Fruit fly (Drosophila melanogaster) whole organism, embryonic: ENCODE measurements around the gene Inx5.
A peak's percentile ranks its signal among the peaks of the same experiment; 100 is the strongest.

ENCODE experiments used
- CG10209 ChIP-seq: fragments of 200-800 bp; sonication (Bioruptor generic); optimal IDR thresholded peaks from 3 replicates; lab custom pipeline; 2017; ENCODE audit warnings: missing biosample characterization, mild to moderate bottlenecking, missing genetic modification characterization, missing genetic modification reagents
- CG12155 ChIP-seq: fragments of 200-800 bp; sonication (Bioruptor generic); optimal IDR thresholded peaks from 3 replicates; lab custom pipeline; 2016; ENCODE audit warnings: missing biosample characterization, missing genetic modification characterization
- CG16863 ChIP-seq: fragments of 200-800 bp; sonication (Bioruptor generic); optimal IDR thresholded peaks from 3 replicates; lab custom pipeline; 2016; ENCODE audit warnings: missing biosample characterization, missing genetic modification characterization
- CG17829 ChIP-seq: fragments of 200-800 bp; optimal IDR thresholded peaks from 2 replicates; lab custom pipeline; 2019; ENCODE audit warnings: missing biosample characterization, mild to moderate bottlenecking, missing genetic modification characterization, moderate library complexity
- CG1832 ChIP-seq: fragments of 200-800 bp; sonication (Bioruptor generic); optimal IDR thresholded peaks from 2 replicates; lab custom pipeline; 2017; ENCODE audit warnings: missing biosample characterization, mild to moderate bottlenecking, missing genetic modification characterization, inconsistent platforms
- CG2678 ChIP-seq: fragments of 200-800 bp; sonication (Bioruptor generic); optimal IDR thresholded peaks from 3 replicates; lab custom pipeline; 2019; ENCODE audit warnings: missing biosample characterization, mild to moderate bottlenecking, missing genetic modification characterization, moderate library complexity
- CG2712 ChIP-seq: fragments of 200-800 bp; optimal IDR thresholded peaks from 3 replicates; lab custom pipeline; 2019; ENCODE audit warnings: missing biosample characterization, mild to moderate bottlenecking, missing genetic modification characterization, moderate library complexity
- CG30431 ChIP-seq: fragments of 200-800 bp; sonication (Bioruptor generic); optimal IDR thresholded peaks from 2 replicates; lab custom pipeline; 2017; ENCODE audit warnings: missing biosample characterization, missing genetic modification characterization
- CG31365 ChIP-seq: fragments of 200-800 bp; sonication (Bioruptor generic); optimal IDR thresholded peaks from 2 replicates; lab custom pipeline; 2018; ENCODE audit warnings: missing biosample characterization, mild to moderate bottlenecking, missing genetic modification characterization
- CG4424 ChIP-seq: fragments of 200-800 bp; sonication (Bioruptor generic); optimal IDR thresholded peaks from 3 replicates; lab custom pipeline; 2016; ENCODE audit warnings: missing biosample characterization, missing genetic modification characterization
- CG5180 ChIP-seq: fragments of 200-800 bp; sonication (Bioruptor generic); optimal IDR thresholded peaks from 3 replicates; lab custom pipeline; 2017; ENCODE audit warnings: missing biosample characterization, missing genetic modification characterization, mild to moderate bottlenecking, moderate library complexity, missing genetic modification reagents
- CG7786 ChIP-seq: fragments of 200-800 bp; sonication (Bioruptor generic); optimal IDR thresholded peaks from 2 replicates; lab custom pipeline; 2016; ENCODE audit warnings: missing biosample characterization, missing genetic modification characterization
- CG7987 ChIP-seq: fragments of 200-800 bp; sonication (Bioruptor generic); optimal IDR thresholded peaks from 2 replicates; lab custom pipeline; 2018; ENCODE audit warnings: missing biosample characterization, mild to moderate bottlenecking, missing genetic modification characterization, moderate library complexity
- CG9215 ChIP-seq: fragments of 200-800 bp; sonication (Bioruptor generic); IDR thresholded peaks from 2 replicates; pipeline ENCODE4 v1.3.6; 2022; ENCODE audit warnings: missing biosample characterization, missing genetic modification characterization
- CHES-1-like ChIP-seq: fragments of 200-800 bp; sonication (Bioruptor generic); optimal IDR thresholded peaks from 2 replicates; lab custom pipeline; 2016; ENCODE audit warnings: missing biosample characterization, missing genetic modification characterization
- Dip3 ChIP-seq: fragments of 200-800 bp; sonication (Bioruptor generic); optimal IDR thresholded peaks from 3 replicates; lab custom pipeline; 2016; ENCODE audit warnings: missing biosample characterization, missing genetic modification characterization
- Eip74EF ChIP-seq, 2 experiments: fragments of 200-800 bp in 1 of 2; fragments of >200 bp in 1 of 2; sonication (Bioruptor generic) in 1 of 2; optimal IDR thresholded peaks; 2 replicates each; lab custom pipeline; 2017 to 2019; ENCODE audit warnings: missing biosample characterization in 2 of 2, missing genetic modification characterization in 2 of 2, mild to moderate bottlenecking in 1 of 2, moderate library complexity in 1 of 2
- HLH54F ChIP-seq: fragments of 200-800 bp; sonication (Bioruptor generic); optimal IDR thresholded peaks from 3 replicates; lab custom pipeline; 2016; ENCODE audit warnings: missing biosample characterization, missing genetic modification characterization
- Hey ChIP-seq: fragments of 200-800 bp; sonication (Bioruptor generic); optimal IDR thresholded peaks from 3 replicates; lab custom pipeline; 2018; ENCODE audit warnings: missing biosample characterization, mild to moderate bottlenecking, missing genetic modification characterization
- HmgZ ChIP-seq: fragments of 200-800 bp; sonication (Bioruptor generic); optimal IDR thresholded peaks from 2 replicates; lab custom pipeline; 2018; ENCODE audit warnings: missing biosample characterization, mild to moderate bottlenecking, missing genetic modification characterization
- Hmr ChIP-seq: fragments of 200-800 bp; sonication (Bioruptor generic); optimal IDR thresholded peaks from 3 replicates; lab custom pipeline; 2017; ENCODE audit warnings: mild to moderate bottlenecking, missing biosample characterization, missing genetic modification reagents, missing genetic modification characterization
- Med ChIP-seq: fragments of 200-800 bp; sonication (Bioruptor generic); peaks from one replicate; lab custom pipeline; 2016; ENCODE audit warnings: missing biosample characterization, missing genetic modification characterization, mild to moderate bottlenecking, inconsistent platforms, moderate library complexity
- Meics ChIP-seq: fragments of 200-800 bp; sonication (Bioruptor generic); optimal IDR thresholded peaks from 2 replicates; lab custom pipeline; 2017; ENCODE audit warnings: missing biosample characterization, mild to moderate bottlenecking, missing genetic modification characterization
- Nf-YC ChIP-seq: fragments of 200-800 bp; optimal IDR thresholded peaks from 3 replicates; lab custom pipeline; 2019; ENCODE audit warnings: missing biosample characterization, mild to moderate bottlenecking, missing genetic modification characterization, moderate library complexity
- Oli ChIP-seq: fragments of 200-800 bp; sonication (Bioruptor generic); optimal IDR thresholded peaks from 2 replicates; lab custom pipeline; 2018; ENCODE audit warnings: missing biosample characterization, mild to moderate bottlenecking, missing genetic modification characterization, moderate library complexity
- Ravus ChIP-seq: fragments of 200-800 bp; sonication (Bioruptor generic); IDR thresholded peaks from 2 replicates; pipeline ENCODE4 v1.3.6; 2022; ENCODE audit warnings: missing biosample characterization, missing genetic modification characterization
- Sox102F ChIP-seq: fragments of 200-800 bp; sonication (Bioruptor generic); optimal IDR thresholded peaks from 2 replicates; lab custom pipeline; 2018; ENCODE audit warnings: missing biosample characterization, mild to moderate bottlenecking, missing genetic modification characterization, moderate library complexity
- abd-A ChIP-seq: fragments of 200-800 bp; sonication (Bioruptor generic); optimal IDR thresholded peaks from 3 replicates; lab custom pipeline; 2019; ENCODE audit warnings: missing biosample characterization, mild to moderate bottlenecking, missing genetic modification characterization, moderate library complexity
- ara ChIP-seq: fragments of 200-800 bp; sonication (Bioruptor generic); IDR thresholded peaks from 2 replicates; pipeline ENCODE4 v1.3.6; 2022; ENCODE audit warnings: missing biosample characterization, missing genetic modification characterization
- cg ChIP-seq: fragments of 200-800 bp; sonication (Bioruptor generic); optimal IDR thresholded peaks from 3 replicates; lab custom pipeline; 2019; ENCODE audit warnings: missing biosample characterization, mild to moderate bottlenecking, missing genetic modification characterization, moderate library complexity
- chif ChIP-seq, 2 experiments: fragments of 200-800 bp; sonication (Bioruptor generic); optimal IDR thresholded peaks; 3 replicates each; lab custom pipeline; 2016; ENCODE audit warnings: missing biosample characterization in 2 of 2, missing genetic modification characterization in 2 of 2
- dan ChIP-seq: fragments of 200-800 bp; sonication (Bioruptor generic); IDR thresholded peaks from 2 replicates; pipeline ENCODE4 v1.3.6; 2022; ENCODE audit warnings: missing biosample characterization, missing genetic modification characterization
- dmrt99B ChIP-seq: fragments of 200-800 bp; sonication (Bioruptor generic); optimal IDR thresholded peaks from 2 replicates; lab custom pipeline; 2018; ENCODE audit warnings: missing biosample characterization, mild to moderate bottlenecking, missing genetic modification characterization, moderate library complexity
- dpn ChIP-seq, 2 experiments: fragments of 200-800 bp; sonication (Bioruptor generic); optimal IDR thresholded peaks; 3 replicates each; lab custom pipeline; 2016; ENCODE audit warnings: missing biosample characterization in 2 of 2, missing genetic modification characterization in 2 of 2
- eve ChIP-seq, 2 experiments: fragments of >200 bp; optimal IDR thresholded peaks; 2 replicates each; lab custom pipeline; 2017; ENCODE audit warnings: missing biosample characterization in 2 of 2, missing genetic modification characterization in 2 of 2
- gem ChIP-seq: fragments of 200-800 bp; sonication (Bioruptor generic); optimal IDR thresholded peaks from 2 replicates; lab custom pipeline; 2019; ENCODE audit warnings: missing biosample characterization, mild to moderate bottlenecking, missing genetic modification characterization, moderate library complexity
- grn ChIP-seq: fragments of 200-800 bp; sonication (Bioruptor generic); optimal IDR thresholded peaks from 3 replicates; lab custom pipeline; 2017; ENCODE audit warnings: missing biosample characterization, missing genetic modification characterization
- kay ChIP-seq: fragments of 200-800 bp; sonication (Bioruptor generic); optimal IDR thresholded peaks from 2 replicates; lab custom pipeline; 2016; ENCODE audit warnings: missing biosample characterization, missing genetic modification characterization
- lab ChIP-seq: fragments of 200-800 bp; sonication (Bioruptor generic); optimal IDR thresholded peaks from 3 replicates; lab custom pipeline; 2017; ENCODE audit warnings: missing biosample characterization, missing genetic modification characterization, mild to moderate bottlenecking, moderate library complexity, missing genetic modification reagents
- lmd ChIP-seq: fragments of 200-800 bp; sonication (Bioruptor generic); IDR thresholded peaks from 2 replicates; pipeline ENCODE4 v1.3.6; 2022; ENCODE audit warnings: missing biosample characterization, missing genetic modification characterization
- mld ChIP-seq: fragments of 200-800 bp; sonication (Bioruptor generic); IDR thresholded peaks from 3 replicates; pipeline ENCODE4 v1.3.6; 2022; ENCODE audit warnings: missing biosample characterization, missing genetic modification characterization; ENCODE audit not compliant: partially characterized antibody
- oc ChIP-seq: fragments of 200-800 bp; sonication (Bioruptor generic); optimal IDR thresholded peaks from 2 replicates; lab custom pipeline; 2018; ENCODE audit warnings: missing biosample characterization, mild to moderate bottlenecking, missing genetic modification characterization, moderate library complexity
- pnt ChIP-seq: fragments of 200-800 bp; sonication (Bioruptor generic); optimal IDR thresholded peaks from 3 replicates; lab custom pipeline; 2016; ENCODE audit warnings: missing biosample characterization, missing genetic modification characterization
- prd ChIP-seq, 3 experiments: fragments of >200 bp in 2 of 3; fragments of 200-800 bp in 1 of 3; sonication (Bioruptor generic) in 1 of 3; optimal IDR thresholded peaks in 2 of 3; IDR thresholded peaks in 1 of 3; 2 replicates in 2 of 3; 3 replicates in 1 of 3; pipeline versions ENCODE4 v1.3.6 to Lab custom; 2017 to 2022; ENCODE audit warnings: missing biosample characterization in 1 of 3, missing genetic modification characterization in 1 of 3
- row ChIP-seq: fragments of 200-800 bp; sonication (Bioruptor generic); IDR thresholded peaks from 3 replicates; pipeline ENCODE4 v1.3.6; 2022; ENCODE audit warnings: missing biosample characterization, missing genetic modification characterization
- slbo ChIP-seq: fragments of 200-800 bp; sonication (Bioruptor generic); IDR thresholded peaks from 2 replicates; pipeline ENCODE4 v1.3.6; 2022; ENCODE audit warnings: missing biosample characterization, missing genetic modification characterization
- sr ChIP-seq: fragments of 200-800 bp; sonication (Bioruptor generic); IDR thresholded peaks from 3 replicates; pipeline ENCODE4 v1.3.6; 2022; ENCODE audit warnings: missing biosample characterization, missing genetic modification characterization
- wdn ChIP-seq: fragments of 200-800 bp; sonication (Bioruptor generic); IDR thresholded peaks from 2 replicates; pipeline ENCODE4 v1.3.6; 2022; ENCODE audit warnings: missing biosample characterization, missing genetic modification characterization
- zfh2 ChIP-seq: fragments of 200-800 bp; sonication (Bioruptor generic); optimal IDR thresholded peaks from 2 replicates; lab custom pipeline; 2016; ENCODE audit warnings: missing biosample characterization, missing genetic modification characterization

The Inx5 gene

dm6 chrX:19146421-19146952 is 24.2 kb downstream of the Inx5 start (continued):
- TF ChIP-seq CG2678 = peak; percentile 31
- no peak for TF ChIP-seq ara (GFP tag; lab: Robert Waterston, UW)
- TF ChIP-seq chif (GFP tag; optimal IDR thresholded peaks at IDR 0.05; lab: Kevin White, UChicago) = peak; percentile 8 to 40
- TF ChIP-seq prd (optimal IDR thresholded peaks at IDR 0.05; lab: Kevin White, UChicago) = no peak
- peak; percentile 24; the same call in 1 of the 3 replicates for TF ChIP-seq prd (GFP tag; IDR thresholded peaks at IDR 0.05; lab: Robert Waterston, UW)
- TF ChIP-seq zfh2 (GFP tag; lab: Kevin White, UChicago) = peak; percentile 28
- TF ChIP-seq CG1832 (GFP tag; lab: Kevin White, UChicago) = peak; percentile 62
- TF ChIP-seq HLH54F (GFP tag; lab: Kevin White, UChicago) = peak; percentile 8
- TF ChIP-seq CG10209 = peak; percentile 24
- no peak for TF ChIP-seq CG31365 (tag; lab: Kevin White, UChicago)
- TF ChIP-seq CHES-1-like (GFP tag; lab: Kevin White, UChicago) = peak; percentile 3
- TF ChIP-seq CG4424 = peak; percentile 11
- TF ChIP-seq CG30431 (GFP tag; lab: Kevin White, UChicago) = peak; percentile 10
- peak in 1 of 2 experiments; percentile 84 for TF ChIP-seq eve (GFP tag; optimal IDR thresholded peaks at IDR 0.05; lab: Kevin White, UChicago)
- TF ChIP-seq pnt = peak; percentile 11
- peak; percentile 25 for TF ChIP-seq lab
- peak; percentile 8 for TF ChIP-seq HmgZ
- TF ChIP-seq Sox102F (GFP tag; lab: Kevin White, UChicago) = peak; percentile 25
- TF ChIP-seq Hey (tag; lab: Kevin White, UChicago) = no peak
- peak; percentile 17 to 42 for TF ChIP-seq dpn (GFP tag; optimal IDR thresholded peaks at IDR 0.05; lab: Kevin White, UChicago)
- TF ChIP-seq gem (tag; lab: Kevin White, UChicago) = peak; percentile 56
- TF ChIP-seq dmrt99B (tag; lab: Kevin White, UChicago) = peak; percentile 35
- peak; percentile 12 for TF ChIP-seq CG12155 (GFP tag; lab: Kevin White, UChicago)
- peak; percentile 23 for TF ChIP-seq Meics
- TF ChIP-seq cg = peak; percentile 45
- TF ChIP-seq Hmr (GFP tag; lab: Kevin White, UChicago) = peak; percentile 6
- TF ChIP-seq CG9215 = 0 out of 2 replicates have a peak, but pooled peaks have one; percentile 11
- TF ChIP-seq CG16863 (GFP tag; lab: Kevin White, UChicago) = peak; percentile 36
- TF ChIP-seq row (GFP tag; lab: Robert Waterston, UW) = peak; percentile 78
- peak; percentile 3 for TF ChIP-seq CG2712 (tag; lab: Kevin White, UChicago)
- peak; percentile 33 for TF ChIP-seq Oli (tag; lab: Kevin White, UChicago)
- peak; percentile 5 for TF ChIP-seq Nf-YC (tag; lab: Kevin White, UChicago)
- peak; percentile 22 for TF ChIP-seq Dip3 (GFP tag; lab: Kevin White, UChicago)
- TF ChIP-seq sr (GFP tag; lab: Robert Waterston, UW) = no peak
- no peak for TF ChIP-seq abd-A
- no peak for TF ChIP-seq wdn (GFP tag; lab: Robert Waterston, UW)
- peak; percentile 11 for TF ChIP-seq kay (GFP tag; lab: Kevin White, UChicago)
- TF ChIP-seq Med (GFP tag; lab: Kevin White, UChicago) = peak; percentile 95
- TF ChIP-seq dan (GFP tag; lab: Robert Waterston, UW) = no peak
- TF ChIP-seq slbo (GFP tag; lab: Robert Waterston, UW) = peak; percentile 47
- TF ChIP-seq lmd (GFP tag; lab: Robert Waterston, UW) = peak; percentile 32; the same call in 1 of the 2 replicates
- peak; percentile 15 for TF ChIP-seq CG7786
- TF ChIP-seq Eip74EF (GFP tag; optimal IDR thresholded peaks at IDR 0.05; lab: Kevin White, UChicago) = peak in 1 of 2 experiments; percentile 28
- no peak for TF ChIP-seq oc (tag; lab: Kevin White, UChicago)
- peak; percentile 15 for TF ChIP-seq CG7987
- no peak for TF ChIP-seq Ravus (GFP tag; lab: Robert Waterston, UW)
- peak; percentile 94 for TF ChIP-seq grn (GFP tag; lab: Kevin White, UChicago)
- TF ChIP-seq CG5180 (GFP tag; lab: Kevin White, UChicago) = peak; percentile 6
- no peak for TF ChIP-seq mld (GFP tag; lab: Robert Waterston, UW)
- no peak for TF ChIP-seq CG17829 (tag; lab: Kevin White, UChicago)
